Worm (Caenorhabditis elegans): ENCODE data around the gene lim-4.

The lim-4 gene

ce11 chrX:3829605-3830004 is 43.7 kb downstream of the lim-4 start (continued):
- TF ChIP-seq tag-97 (GFP tag; IDR thresholded peaks at IDR 0.05) (no peak), ces-1 (GFP tag; optimal IDR thresholded peaks at IDR 0.05) (no peak), nhr-25 (tag; optimal IDR thresholded peaks at IDR 0.05; ENCODE audit: borderline replicate concordance, insufficient read depth) (no peak), madf-9 (GFP tag; conservative IDR thresholded peaks at IDR 0.05) (no peak), Y5F2A.4 (GFP tag; optimal IDR thresholded peaks at IDR 0.05) (no peak), attf-4 (tag; optimal IDR thresholded peaks at IDR 0.05) (no peak), unc-130 (GFP tag; optimal IDR thresholded peaks at IDR 0.05) (no peak), nhr-102 (tag; optimal IDR thresholded peaks at IDR 0.05) (peak; percentile 52), daf-8 (GFP tag; IDR thresholded peaks at IDR 0.05) (no peak), hlh-30 (tag; optimal IDR thresholded peaks at IDR 0.05; ENCODE audit: insufficient read depth) (no peak), pha-4 (GFP tag; IDR thresholded peaks at IDR 0.05) (no peak), pha-4 (tag; optimal IDR thresholded peaks at IDR 0.05) (peak; percentile 29), ZK546.5 (tag; optimal IDR thresholded peaks at IDR 0.05) (no peak), lin-38 (GFP tag; IDR thresholded peaks at IDR 0.05) (no peak), Y75B8A.6 (GFP tag; IDR thresholded peaks at IDR 0.05) (no peak), egl-43 (GFP tag; IDR thresholded peaks at IDR 0.05) (no peak), snpc-4 (tag; optimal IDR thresholded peaks at IDR 0.05) (no peak), daf-12 (tag; optimal IDR thresholded peaks at IDR 0.05) (no peak), pqm-1 (tag; optimal IDR thresholded peaks at IDR 0.05) (peak; percentile 98), F26F4.8 (GFP tag; conservative IDR thresholded peaks at IDR 0.05) (no peak), ceh-32 (tag; optimal IDR thresholded peaks at IDR 0.05; ENCODE audit: poor library complexity) (no peak), nhr-6 (tag; optimal IDR thresholded peaks at IDR 0.05) (no peak), dmd-6 (GFP tag; IDR thresholded peaks at IDR 0.05) (peak; percentile 77), set-16 (GFP tag; IDR thresholded peaks at IDR 0.05) (no peak), hif-1 (tag; optimal IDR thresholded peaks at IDR 0.05) (no peak), arid-1 (GFP tag; conservative IDR thresholded peaks at IDR 0.05) (no peak), R02D3.7 (tag; optimal IDR thresholded peaks at IDR 0.05) (no peak), lin-15B (tag; optimal IDR thresholded peaks at IDR 0.05) (no peak), spr-1 (tag; optimal IDR thresholded peaks at IDR 0.05) (no peak), unc-39 (tag; optimal IDR thresholded peaks at IDR 0.05) (no peak), lin-13 (GFP tag; optimal IDR thresholded peaks at IDR 0.05) (no peak), aha-1 (tag) (peak; percentile 83), aly-2 (tag; optimal IDR thresholded peaks at IDR 0.05) (no peak), unc-62 (GFP tag; optimal IDR thresholded peaks at IDR 0.05 in 1 of 2) (peak in 1 of 2 experiments; percentile 23), unc-62 (tag; optimal IDR thresholded peaks at IDR 0.05) (no peak), zfp-3 (GFP tag; conservative IDR thresholded peaks at IDR 0.05) (no peak), nhr-48 (tag; optimal IDR thresholded peaks at IDR 0.05) (peak; percentile 68), hmg-1.1 (GFP tag; IDR thresholded peaks at IDR 0.05) (no peak), mes-2 (tag; optimal IDR thresholded peaks at IDR 0.05; ENCODE audit: poor library complexity, severe bottlenecking) (peak; percentile 25), fkh-10 (GFP tag; optimal IDR thresholded peaks at IDR 0.05) (no peak), zag-1 (tag; optimal IDR thresholded peaks at IDR 0.05) (no peak), ceh-44 (GFP tag; IDR thresholded peaks at IDR 0.05) (no peak), nhr-76 (tag; optimal IDR thresholded peaks at IDR 0.05) (no peak), tra-1 (GFP tag; IDR thresholded peaks at IDR 0.05) (peak; percentile 50; the same call in 1 of the 2 replicates), ctbp-1 (GFP tag; IDR thresholded peaks at IDR 0.05) (no peak), zip-2 (tag; optimal IDR thresholded peaks at IDR 0.05) (no peak), egl-27 (tag; optimal IDR thresholded peaks at IDR 0.05) (no peak), php-3 (GFP tag; IDR thresholded peaks at IDR 0.05) (peak; percentile 63; the same call in 1 of the 2 replicates), F37D6.2 (tag; optimal IDR thresholded peaks at IDR 0.05) (no peak), hlh-11 (tag; optimal IDR thresholded peaks at IDR 0.05) (peak; percentile 86), ztf-11 (tag; optimal IDR thresholded peaks at IDR 0.05) (no peak), ceh-62 (tag; optimal IDR thresholded peaks at IDR 0.05) (no peak), Y48G9A.11 (GFP tag; IDR thresholded peaks at IDR 0.05) (no peak)
